Worm (Caenorhabditis elegans): ENCODE results near the gene fkb-4.

fkb-4 gene

DNA sequence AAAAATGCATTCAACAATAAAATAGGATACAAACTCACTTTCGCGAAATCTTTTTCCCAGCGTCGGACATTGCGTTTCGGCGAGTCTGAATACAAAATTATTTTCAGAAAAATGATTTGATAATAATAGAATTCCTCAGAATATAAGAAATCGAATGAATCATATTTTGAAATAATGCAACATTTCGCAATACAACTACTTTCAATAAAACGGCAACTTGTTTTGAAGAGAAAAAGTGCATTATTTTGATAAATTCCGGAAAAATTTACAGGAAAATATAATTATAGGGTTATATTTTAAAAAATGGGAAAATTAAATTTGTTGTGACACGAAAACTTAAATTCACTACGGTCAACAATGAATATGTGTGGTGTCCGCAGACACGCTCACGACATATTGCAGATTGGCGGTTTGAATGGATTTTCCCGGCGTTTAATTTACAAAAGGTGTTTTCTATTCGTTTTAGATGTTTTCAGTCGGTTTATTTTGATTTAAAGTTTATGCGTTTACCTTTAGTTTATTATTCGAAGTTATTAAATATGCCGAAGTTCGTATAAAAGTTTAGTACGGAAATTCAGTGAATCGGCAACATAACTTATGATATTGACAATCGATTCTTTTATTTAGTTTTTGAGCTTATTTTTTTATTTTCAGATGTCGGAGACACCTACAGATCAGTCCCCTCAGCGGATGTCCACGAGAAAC, 23.5 kb downstream of the fkb-4 start, which contains the start of the genes abcf-1 and scc-3:
abcf-1 (minus strand) TSS at position 85 of the 705 bp plus-strand sequence.
scc-3 (plus strand) TSS at position 655 of the 705 bp plus-strand sequence.
- TF ChIP-seq nfya-1 (tag; optimal IDR thresholded peaks at IDR 0.05) (peak; percentile 11), ahr-1 (tag; optimal IDR thresholded peaks at IDR 0.05) (no peak)

DNA sequence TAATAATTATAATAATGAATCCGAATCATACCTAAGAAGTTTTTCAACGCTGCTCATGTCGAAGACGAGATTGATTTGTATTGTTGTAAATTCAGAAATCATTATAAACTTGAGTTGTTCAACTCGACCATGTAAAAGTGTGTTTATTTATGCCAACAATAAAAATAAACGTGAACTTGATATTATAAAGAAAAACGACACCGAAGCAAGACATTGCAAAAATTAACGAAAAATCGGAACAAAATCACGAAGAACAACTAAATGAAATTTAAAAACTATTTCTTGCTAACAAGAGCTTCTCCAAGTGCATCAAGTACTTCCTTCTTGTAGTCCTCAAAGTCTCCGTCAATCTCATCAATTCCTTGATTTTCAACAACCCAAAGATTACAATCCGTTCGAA, 26.0 kb downstream of the fkb-4 start, which contains the start of gene F18E2.15:
F18E2.15 (minus strand) TSS at position 101 of the 400 bp plus-strand sequence.
- TF ChIP-seq ceh-14 (tag; optimal IDR thresholded peaks at IDR 0.05) (no peak), ahr-1 (tag; optimal IDR thresholded peaks at IDR 0.05) (no peak), ceh-31 (tag; optimal IDR thresholded peaks at IDR 0.05) (no peak), K02D7.2 (tag; optimal IDR thresholded peaks at IDR 0.05) (no peak), nhr-11 (tag; optimal IDR thresholded peaks at IDR 0.05) (no peak), ceh-45 (GFP tag; IDR thresholded peaks at IDR 0.05) (no peak), ceh-34 (tag; optimal IDR thresholded peaks at IDR 0.05) (no peak), T23F11.4 (GFP tag; optimal IDR thresholded peaks at IDR 0.05) (no peak), fkh-6 (tag; optimal IDR thresholded peaks at IDR 0.05) (no peak)

DNA sequence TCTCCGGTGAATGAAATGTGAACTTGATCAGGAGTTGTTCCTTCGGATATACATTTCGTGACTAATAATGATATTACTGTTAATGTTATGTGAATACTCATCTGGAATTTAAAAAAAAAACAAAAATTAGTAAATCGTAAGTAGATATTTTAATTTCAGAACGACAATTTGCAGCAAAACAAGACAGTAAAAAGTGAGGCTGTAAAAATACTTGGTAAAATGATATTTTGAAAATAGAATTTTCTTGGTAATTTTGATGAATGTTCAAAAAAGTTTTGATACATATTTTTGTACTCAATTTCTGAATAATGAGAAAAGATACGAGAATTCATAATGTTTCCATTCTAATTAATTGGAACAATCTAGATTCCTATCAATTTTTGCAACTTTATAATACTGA, 27.3 kb downstream of the fkb-4 start, which contains the start of gene papl-1:
papl-1 (minus strand) TSS at position 101 of the 400 bp plus-strand sequence.
- no peak for TF ChIP-seq K09A11.1 (tag; optimal IDR thresholded peaks at IDR 0.05; ENCODE audit: insufficient read depth)
- no peak for TF ChIP-seq ceh-31 (tag; optimal IDR thresholded peaks at IDR 0.05)
- TF ChIP-seq elt-2 (tag; optimal IDR thresholded peaks at IDR 0.05): no peak
- TF ChIP-seq pat-9 (tag; optimal IDR thresholded peaks at IDR 0.05): no peak
- no peak for TF ChIP-seq madf-2 (tag; optimal IDR thresholded peaks at IDR 0.05)
- TF ChIP-seq syd-9 (tag; optimal IDR thresholded peaks at IDR 0.05): no peak
- TF ChIP-seq T23F11.4 (GFP tag; optimal IDR thresholded peaks at IDR 0.05): no peak
- no peak for TF ChIP-seq unc-3 (GFP tag; conservative IDR thresholded peaks at IDR 0.05)
- no peak for TF ChIP-seq unc-3 (tag; optimal IDR thresholded peaks at IDR 0.05)
- no peak for TF ChIP-seq pros-1 (tag; optimal IDR thresholded peaks at IDR 0.05)

DNA sequence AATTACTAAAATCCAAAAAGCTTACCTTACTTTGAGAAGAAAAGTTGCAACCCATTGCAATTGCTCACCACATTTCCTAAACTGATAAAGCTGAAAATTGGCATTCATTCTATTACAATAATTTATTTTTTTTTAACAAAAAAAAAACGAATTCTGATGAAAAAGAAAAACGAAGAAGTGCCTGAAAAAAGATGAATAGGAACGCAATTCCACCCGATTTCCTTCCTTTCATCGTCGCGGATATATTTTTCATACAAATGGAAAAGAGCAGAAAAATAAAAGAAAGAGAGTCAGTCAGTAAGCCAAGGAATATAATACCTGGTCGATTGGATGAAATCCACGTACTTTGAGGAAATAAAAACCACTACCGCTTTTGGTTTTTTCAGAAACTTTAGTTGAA, 32.1 kb downstream of the fkb-4 start, which contains the start of gene gpa-13:
gpa-13 (minus strand) TSS at position 101 of the 400 bp plus-strand sequence.
- TF ChIP-seq zip-5 (tag; optimal IDR thresholded peaks at IDR 0.05): no peak
- no peak for TF ChIP-seq fkh-6 (tag; optimal IDR thresholded peaks at IDR 0.05)
- TF ChIP-seq hlh-6 (tag; optimal IDR thresholded peaks at IDR 0.05): no peak
- no peak for TF ChIP-seq ceh-6 (GFP tag; optimal IDR thresholded peaks at IDR 0.05)
- TF ChIP-seq che-1 (tag; optimal IDR thresholded peaks at IDR 0.05): no peak
- TF ChIP-seq syd-9 (tag; optimal IDR thresholded peaks at IDR 0.05): no peak
- no peak for TF ChIP-seq nhr-11 (tag; optimal IDR thresholded peaks at IDR 0.05)
- no peak for TF ChIP-seq sox-4 (tag; optimal IDR thresholded peaks at IDR 0.05)
- no peak for TF ChIP-seq ceh-24 (tag; optimal IDR thresholded peaks at IDR 0.05)
- no peak for TF ChIP-seq Y22D7AL.16 (tag; optimal IDR thresholded peaks at IDR 0.05)

DNA sequence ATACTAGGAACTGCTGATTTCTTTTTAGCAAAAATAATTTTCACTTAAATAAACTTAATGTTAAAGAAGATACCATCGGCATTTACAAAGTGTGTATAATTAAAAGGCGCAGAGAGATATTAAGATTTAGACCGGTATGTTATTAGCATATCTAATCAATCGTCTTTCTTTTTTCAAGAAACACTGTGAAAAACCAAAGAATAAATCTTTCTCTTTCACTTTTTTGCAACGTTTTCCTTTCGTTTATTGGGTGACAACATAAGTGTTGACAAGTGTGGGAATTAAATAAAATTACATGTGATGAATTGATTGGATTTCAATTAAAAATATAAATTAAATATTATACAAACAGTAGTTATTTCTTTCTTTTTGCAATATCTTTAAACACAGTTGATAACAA, 34.5 kb downstream of the fkb-4 start, which contains the start of gene C15C8.8:
C15C8.8 (minus strand) TSS at position 101 of the 400 bp plus-strand sequence.
- TF ChIP-seq T23F11.4 (GFP tag; optimal IDR thresholded peaks at IDR 0.05): no peak
- TF ChIP-seq tbx-2 (tag; optimal IDR thresholded peaks at IDR 0.05): no peak
- no peak for TF ChIP-seq hlh-13 (GFP tag; optimal IDR thresholded peaks at IDR 0.05)
- no peak for TF ChIP-seq gmeb-2 (tag; optimal IDR thresholded peaks at IDR 0.05)
- TF ChIP-seq eyg-1 (tag; optimal IDR thresholded peaks at IDR 0.05): no peak
- no peak for TF ChIP-seq elt-4 (tag; optimal IDR thresholded peaks at IDR 0.05)
- no peak for TF ChIP-seq ama-1 (optimal IDR thresholded peaks at IDR 0.05)
- TF ChIP-seq sox-4 (tag; optimal IDR thresholded peaks at IDR 0.05): no peak
